Fruit fly (Drosophila melanogaster): ENCODE results near the gene H.

DNA sequence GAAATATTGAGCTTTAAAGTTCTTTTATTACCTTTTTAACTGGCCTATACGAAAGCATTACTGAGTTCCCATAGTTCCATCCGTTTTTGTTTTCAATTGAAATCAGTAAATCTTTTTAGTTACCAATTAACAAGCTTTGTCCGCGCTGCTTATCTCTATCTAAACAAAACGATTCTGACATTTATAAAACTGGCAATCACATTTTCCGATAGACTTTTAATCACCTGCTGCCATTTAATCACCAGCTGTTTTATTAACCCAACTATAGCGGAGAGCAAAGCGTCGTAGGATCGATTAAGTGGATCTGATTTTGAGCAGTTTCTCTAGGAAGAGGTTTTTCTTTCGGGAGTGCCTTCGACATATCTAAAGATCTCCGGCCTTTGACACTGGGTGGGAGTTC lies 19.1 kb upstream of the H start:
- TF ChIP-seq Ets98B (GFP tag; IDR thresholded peaks at IDR 0.05) (no peak), CG4496 (GFP tag; IDR thresholded peaks at IDR 0.05) (no peak), CG12605 (GFP tag; IDR thresholded peaks at IDR 0.05) (no peak), Pif1B (GFP tag; optimal IDR thresholded peaks at IDR 0.05) (no peak), CG17806 (tag; optimal IDR thresholded peaks at IDR 0.05) (no peak), Pif1A (GFP tag; optimal IDR thresholded peaks at IDR 0.05) (no peak), CG10348 (GFP tag; IDR thresholded peaks at IDR 0.05) (no peak), CG8301 (tag; optimal IDR thresholded peaks at IDR 0.05) (no peak)

All from whole organism, pupa.